Fruit fly (Drosophila melanogaster): ENCODE results near the gene SLIRP1.
A peak's percentile ranks its signal among the peaks of the same experiment; 100 is the strongest.

SLIRP1 gene

DNA sequence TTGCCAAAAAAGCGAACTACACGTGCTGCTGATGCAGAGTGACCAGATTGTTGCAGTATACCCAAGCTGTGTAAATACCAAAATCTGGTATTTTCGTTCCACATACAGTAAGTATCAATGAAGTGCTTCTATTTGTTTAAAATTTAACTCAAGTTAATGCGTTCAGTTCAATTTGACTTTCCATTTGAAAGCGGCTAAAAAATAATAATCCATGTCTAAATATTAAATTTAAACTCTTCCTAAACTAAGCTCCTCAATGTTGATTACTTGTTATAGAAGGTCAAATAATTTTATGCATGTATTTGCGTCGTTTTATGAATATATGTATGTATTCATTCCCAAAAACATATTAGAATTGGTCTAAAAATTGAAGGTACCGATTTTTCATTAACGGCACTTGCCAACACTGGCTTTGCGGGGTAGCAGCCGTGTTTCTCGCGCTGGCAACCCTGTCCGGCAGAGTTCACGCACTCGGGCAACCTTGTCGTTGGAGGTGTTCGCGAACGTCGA is 30.8 kb upstream of the SLIRP1 start, which contains the start of the genes peng and sol (continued):
- TF ChIP-seq sob (GFP tag; IDR thresholded peaks at IDR 0.05) (peak; percentile 72), Nf-YB (GFP tag; optimal IDR thresholded peaks at IDR 0.05) (peak; percentile 45), CG31441 (GFP tag; IDR thresholded peaks at IDR 0.05) (peak; percentile 71; the same call in 1 of the 2 replicates), gcm (GFP tag; optimal IDR thresholded peaks at IDR 0.05) (peak; percentile 45), otp (GFP tag; IDR thresholded peaks at IDR 0.05) (no peak), unpg (GFP tag; optimal IDR thresholded peaks at IDR 0.05) (peak; percentile 66), run (tag; optimal IDR thresholded peaks at IDR 0.05) (no peak), Vsx1 (GFP tag; optimal IDR thresholded peaks at IDR 0.05) (no peak), CG7556 (GFP tag; optimal IDR thresholded peaks at IDR 0.05) (peak; percentile 65), chinmo (GFP tag; IDR thresholded peaks at IDR 0.05; ENCODE audit: partially characterized antibody) (no peak), Tbp (GFP tag; optimal IDR thresholded peaks at IDR 0.05) (no peak), CG4328 (GFP tag; optimal IDR thresholded peaks at IDR 0.05) (peak; percentile 47), abd-A (tag; optimal IDR thresholded peaks at IDR 0.05) (no peak), trem (tag; optimal IDR thresholded peaks at IDR 0.05) (peak; percentile 56), CG2120 (GFP tag; optimal IDR thresholded peaks at IDR 0.05) (peak; percentile 89), CG18599 (GFP tag; optimal IDR thresholded peaks at IDR 0.05) (peak; percentile 71), CG3838 (GFP tag; optimal IDR thresholded peaks at IDR 0.05) (peak; percentile 2), Scr (GFP tag; IDR thresholded peaks at IDR 0.05; ENCODE audit: partially characterized antibody) (no peak), PHDP (tag; optimal IDR thresholded peaks at IDR 0.05) (peak; percentile 66), CG7786 (GFP tag; optimal IDR thresholded peaks at IDR 0.05) (peak; percentile 72), lilli (GFP tag; optimal IDR thresholded peaks at IDR 0.05) (peak; percentile 87), Kr (GFP tag; optimal IDR thresholded peaks at IDR 0.05) (no peak), Sin3A (optimal IDR thresholded peaks at IDR 0.05) (peak; percentile 64), Hsf (GFP tag; optimal IDR thresholded peaks at IDR 0.05) (peak; percentile 88), cwo (GFP tag; optimal IDR thresholded peaks at IDR 0.05) (peak; percentile 81), CG13287 (GFP tag; IDR thresholded peaks at IDR 0.05; ENCODE audit: partially characterized antibody) (0 out of 2 replicates have a peak, but pooled peaks have one; percentile 12), CG32772 (GFP tag; IDR thresholded peaks at IDR 0.05) (peak; percentile 23), CG13894 (tag; optimal IDR thresholded peaks at IDR 0.05) (peak; percentile 76), CG34376 (GFP tag; optimal IDR thresholded peaks at IDR 0.05) (peak; percentile 47), CG1529 (GFP tag; optimal IDR thresholded peaks at IDR 0.05) (peak; percentile 18), YL-1 (GFP tag; optimal IDR thresholded peaks at IDR 0.05) (peak; percentile 37), Med (GFP tag) (peak; percentile 92), CG12155 (GFP tag; optimal IDR thresholded peaks at IDR 0.05) (peak; percentile 80), phol (tag; optimal IDR thresholded peaks at IDR 0.05) (peak; percentile 77), CG30020 (tag; optimal IDR thresholded peaks at IDR 0.05) (peak; percentile 56), CG10321 (GFP tag; IDR thresholded peaks at IDR 0.05) (no peak), Atf3 (GFP tag; optimal IDR thresholded peaks at IDR 0.05) (peak; percentile 53), Rx (GFP tag; IDR thresholded peaks at IDR 0.05) (peak; percentile 22; the same call in 1 of the 2 replicates), sr (GFP tag; IDR thresholded peaks at IDR 0.05) (no peak), Ssrp (tag; optimal IDR thresholded peaks at IDR 0.05) (peak; percentile 59), Gug (GFP tag; IDR thresholded peaks at IDR 0.05) (0 out of 4 replicates have a peak, but pooled peaks have one; percentile 22), sc (optimal IDR thresholded peaks at IDR 0.05) (no peak), sc (GFP tag; optimal IDR thresholded peaks at IDR 0.05) (no peak), CG30431 (GFP tag; optimal IDR thresholded peaks at IDR 0.05) (peak; percentile 56), stc (GFP tag; IDR thresholded peaks at IDR 0.05) (0 out of 2 replicates have a peak, but pooled peaks have one; percentile 36), CG17359 (tag; optimal IDR thresholded peaks at IDR 0.05) (peak; percentile 60), en (GFP tag; optimal IDR thresholded peaks at IDR 0.05) (peak; percentile 38), CG4424 (GFP tag; optimal IDR thresholded peaks at IDR 0.05) (peak; percentile 78), odd (GFP tag; optimal IDR thresholded peaks at IDR 0.05) (peak; percentile 24), eyg (GFP tag; optimal IDR thresholded peaks at IDR 0.05) (peak; percentile 36), HLH3B (GFP tag; IDR thresholded peaks at IDR 0.05) (peak; percentile 27; the same call in 1 of the 2 replicates)

Measured in whole organism, embryonic.